Fruit fly (Drosophila melanogaster) whole organism: ENCODE measurements around the gene Eig71Eb.

Experiments
- CG8478 ChIP-seq: fragments of >200 bp; optimal IDR thresholded peaks from 2 replicates; lab custom pipeline; 2018; ENCODE audit warnings: inconsistent platforms
- Dll ChIP-seq: fragments of >200 bp; optimal IDR thresholded peaks from 2 replicates; lab custom pipeline; 2017
- EcR ChIP-seq, 2 experiments: fragments of >200 bp; optimal IDR thresholded peaks; 2 replicates each; lab custom pipeline; 2017; ENCODE audit warnings: missing biosample characterization in 2 of 2, missing genetic modification characterization in 2 of 2, missing genetic modification reagents in 2 of 2
- pan ChIP-seq: fragments of >200 bp; optimal IDR thresholded peaks from 2 replicates; lab custom pipeline; 2017
- psq ChIP-seq: fragments of >200 bp; optimal IDR thresholded peaks from 2 replicates; lab custom pipeline; 2017
- usp ChIP-seq: fragments of >200 bp; optimal IDR thresholded peaks from 2 replicates; lab custom pipeline; 2017; ENCODE audit warnings: missing biosample characterization, missing genetic modification characterization, mixed read lengths

- no peak for TF ChIP-seq psq (lab: Kevin White, UChicago)
- TF ChIP-seq EcR (GFP tag; optimal IDR thresholded peaks at IDR 0.05; lab: Kevin White, UChicago), result no peak
- no peak for TF ChIP-seq CG8478 (lab: Kevin White, UChicago)
- TF ChIP-seq pan (lab: Kevin White, UChicago), result no peak
- TF ChIP-seq Dll, result no peak
- TF ChIP-seq usp (GFP tag; lab: Kevin White, UChicago), result no peak
Measured at dm6 chr3L:15647712-15648621, 1.8 kb upstream of the Eig71Eb start, which contains the start of the genes comm3 and CG43083.
